ENCODE assay signal across 4 fruit fly cellular contexts in the genomic region with DNA sequence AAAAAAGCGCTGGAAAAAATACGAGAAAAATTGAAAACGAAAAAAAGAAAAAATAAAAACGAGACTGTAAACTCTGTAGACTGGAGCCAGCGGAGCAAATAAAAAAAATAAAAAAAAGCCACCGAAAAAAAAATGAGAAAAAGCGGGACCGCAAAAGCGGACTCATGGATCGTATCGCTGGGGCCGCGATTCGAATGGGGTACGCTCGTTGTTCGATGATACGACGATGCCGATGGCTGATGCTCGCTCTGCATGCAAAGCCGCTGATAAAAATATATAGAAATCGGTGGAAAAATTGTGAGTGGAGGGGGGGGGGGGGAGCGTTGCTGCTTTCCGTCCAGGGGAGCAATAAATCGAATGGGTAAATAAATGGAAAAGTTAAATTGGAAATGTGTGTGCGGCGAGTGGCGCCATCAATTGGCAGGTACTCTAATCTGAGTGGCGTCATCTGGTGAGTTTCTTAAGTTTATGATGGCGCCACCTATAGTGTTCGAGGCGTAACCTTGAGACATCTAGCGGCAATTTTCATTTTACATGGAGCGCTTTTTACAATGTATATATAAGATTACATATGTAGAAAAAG.
TF ChIP-seq lines count a peak whose summit lies in the region.

No protein-coding gene starts in this region.

TF ChIP-seq in whole organism, embryonic, 481 proteins besides CTCF, POLR2A, EP300 and RAD21 (continued from another document and continues in another):
- TF ChIP-seq CG30403 (GFP tag; optimal IDR thresholded peaks at IDR 0.05; lab: Kevin White, UChicago), result peak; percentile 72
- peak; percentile 38 for TF ChIP-seq Atf3 (GFP tag; optimal IDR thresholded peaks at IDR 0.05; lab: Kevin White, UChicago)
- peak; percentile 67 for TF ChIP-seq CG7839 (tag; optimal IDR thresholded peaks at IDR 0.05; lab: Kevin White, UChicago)
- no peak for TF ChIP-seq CG11723 (GFP tag; optimal IDR thresholded peaks at IDR 0.05; lab: Kevin White, UChicago)
- no peak for TF ChIP-seq CG34376 (GFP tag; optimal IDR thresholded peaks at IDR 0.05; lab: Kevin White, UChicago)
- no peak for TF ChIP-seq tll (GFP tag; optimal IDR thresholded peaks at IDR 0.05; lab: Kevin White, UChicago)
- TF ChIP-seq CG6254 (GFP tag; optimal IDR thresholded peaks at IDR 0.05; lab: Kevin White, UChicago), result no peak
- no peak for TF ChIP-seq CG2129 (GFP tag; IDR thresholded peaks at IDR 0.05; lab: Robert Waterston, UW; ENCODE audit: partially characterized antibody)
- peak; percentile 55 for TF ChIP-seq CG3407 (GFP tag; optimal IDR thresholded peaks at IDR 0.05; lab: Kevin White, UChicago)
- TF ChIP-seq abd-A (tag; optimal IDR thresholded peaks at IDR 0.05; lab: Kevin White, UChicago), result peak; percentile 51
- TF ChIP-seq CG11695 (GFP tag; IDR thresholded peaks at IDR 0.05; lab: Robert Waterston, UW), result no peak
- TF ChIP-seq CG15011 (GFP tag; optimal IDR thresholded peaks at IDR 0.05; lab: Kevin White, UChicago), result no peak
- TF ChIP-seq Aef1 (GFP tag; IDR thresholded peaks at IDR 0.05; lab: Robert Waterston, UW), result peak; percentile 74
- peak; percentile 72 for TF ChIP-seq CG8089 (GFP tag; optimal IDR thresholded peaks at IDR 0.05; lab: Kevin White, UChicago)
- TF ChIP-seq vfl (GFP tag; optimal IDR thresholded peaks at IDR 0.05; lab: Kevin White, UChicago), result no peak
- no peak for TF ChIP-seq trem (tag; optimal IDR thresholded peaks at IDR 0.05; lab: Kevin White, UChicago)
- peak; percentile 95 for TF ChIP-seq CG32532 (GFP tag; IDR thresholded peaks at IDR 0.05; lab: Robert Waterston, UW)
- no peak for TF ChIP-seq btn (GFP tag; optimal IDR thresholded peaks at IDR 0.05; lab: Kevin White, UChicago)
- peak; percentile 57; the same call in 2 of the 3 replicates for TF ChIP-seq CG6791 (GFP tag; IDR thresholded peaks at IDR 0.05; lab: Robert Waterston, UW; ENCODE audit: partially characterized antibody)
- no peak for TF ChIP-seq CG17385 (GFP tag; optimal IDR thresholded peaks at IDR 0.05; lab: Kevin White, UChicago)
- peak; percentile 42 for TF ChIP-seq CG18262 (tag; optimal IDR thresholded peaks at IDR 0.05; lab: Kevin White, UChicago)
- TF ChIP-seq lov (optimal IDR thresholded peaks at IDR 0.05; lab: Kevin White, UChicago), result no peak
- TF ChIP-seq lov (GFP tag; IDR thresholded peaks at IDR 0.05; lab: Robert Waterston, UW), result peak; percentile 69; the same call in 1 of the 3 replicates
- peak; percentile 69 for TF ChIP-seq CG42726 (GFP tag; IDR thresholded peaks at IDR 0.05; lab: Robert Waterston, UW; ENCODE audit: partially characterized antibody)
- TF ChIP-seq Oaz (GFP tag; IDR thresholded peaks at IDR 0.05; lab: Robert Waterston, UW), result peak; percentile 65
- TF ChIP-seq PHDP (tag; optimal IDR thresholded peaks at IDR 0.05; lab: Kevin White, UChicago), result no peak
- TF ChIP-seq gce (GFP tag; IDR thresholded peaks at IDR 0.05; lab: Robert Waterston, UW), result 0 out of 3 replicates have a peak, but pooled peaks have one; percentile 63
- TF ChIP-seq CG17829 (tag; optimal IDR thresholded peaks at IDR 0.05; lab: Kevin White, UChicago), result peak; percentile 65
- TF ChIP-seq dati (GFP tag; IDR thresholded peaks at IDR 0.05; lab: Robert Waterston, UW), result peak; percentile 32; the same call in 1 of the 2 replicates
- TF ChIP-seq Hmr (GFP tag; optimal IDR thresholded peaks at IDR 0.05; lab: Kevin White, UChicago), result peak; percentile 20

TF ChIP-seq in whole organism, prepupa, 60 proteins besides CTCF, POLR2A, EP300 and RAD21 (continued from another document and continues in another):
- TF ChIP-seq Sox15 (GFP tag; optimal IDR thresholded peaks at IDR 0.05; lab: Kevin White, UChicago) (no peak), ss (GFP tag; optimal IDR thresholded peaks at IDR 0.05; lab: Kevin White, UChicago) (peak; percentile 100), lz (GFP tag; optimal IDR thresholded peaks at IDR 0.05; lab: Kevin White, UChicago) (peak; percentile 72), dsx (GFP tag; optimal IDR thresholded peaks at IDR 0.05; lab: Kevin White, UChicago; ENCODE audit: poor library complexity, severe bottlenecking) (peak; percentile 98), CG6808 (GFP tag; optimal IDR thresholded peaks at IDR 0.05; lab: Kevin White, UChicago) (peak; percentile 99), CG31627 (GFP tag; optimal IDR thresholded peaks at IDR 0.05; lab: Kevin White, UChicago) (peak; percentile 71), CG11902 (GFP tag; optimal IDR thresholded peaks at IDR 0.05; lab: Kevin White, UChicago) (peak; percentile 53), CG15336 (GFP tag; IDR thresholded peaks at IDR 0.05; lab: Robert Waterston, UW) (peak; percentile 98), Met (GFP tag; optimal IDR thresholded peaks at IDR 0.05; lab: Kevin White, UChicago) (peak; percentile 83), Hr38 (GFP tag; optimal IDR thresholded peaks at IDR 0.05; lab: Kevin White, UChicago) (peak; percentile 11), Eip75B (GFP tag; optimal IDR thresholded peaks at IDR 0.05; lab: Kevin White, UChicago) (peak; percentile 96), CG6792 (GFP tag; optimal IDR thresholded peaks at IDR 0.05; lab: Kevin White, UChicago) (peak; percentile 94), Hr39 (GFP tag; optimal IDR thresholded peaks at IDR 0.05; lab: Kevin White, UChicago) (peak; percentile 65), dac (GFP tag; optimal IDR thresholded peaks at IDR 0.05; lab: Kevin White, UChicago) (peak; percentile 93), topi (GFP tag; optimal IDR thresholded peaks at IDR 0.05; lab: Kevin White, UChicago) (peak; percentile 88), svp (GFP tag; lab: Kevin White, UChicago) (peak; percentile 95), CG34406 (GFP tag; optimal IDR thresholded peaks at IDR 0.05; lab: Kevin White, UChicago) (peak; percentile 94), Ets96B (tag; optimal IDR thresholded peaks at IDR 0.05; lab: Kevin White, UChicago) (peak; percentile 96), CG10669 (GFP tag; optimal IDR thresholded peaks at IDR 0.05; lab: Kevin White, UChicago) (peak; percentile 89), fd85E (GFP tag; optimal IDR thresholded peaks at IDR 0.05; lab: Kevin White, UChicago) (peak; percentile 82), CG1621 (tag; optimal IDR thresholded peaks at IDR 0.05; lab: Kevin White, UChicago) (peak; percentile 90), Lpt (GFP tag; optimal IDR thresholded peaks at IDR 0.05; lab: Kevin White, UChicago) (peak; percentile 98), CG8319 (GFP tag; optimal IDR thresholded peaks at IDR 0.05; lab: Kevin White, UChicago) (peak; percentile 89), CG6163 (GFP tag; IDR thresholded peaks at IDR 0.05; lab: Robert Waterston, UW) (peak; percentile 99), OdsH (GFP tag; optimal IDR thresholded peaks at IDR 0.05; lab: Kevin White, UChicago) (peak; percentile 89), Sox102F (GFP tag; optimal IDR thresholded peaks at IDR 0.05; lab: Kevin White, UChicago) (peak; percentile 95), achi (GFP tag; optimal IDR thresholded peaks at IDR 0.05; lab: Kevin White, UChicago) (peak; percentile 94), esn (GFP tag; optimal IDR thresholded peaks at IDR 0.05; lab: Kevin White, UChicago) (peak; percentile 85), fd59A (GFP tag; optimal IDR thresholded peaks at IDR 0.05; lab: Kevin White, UChicago) (peak; percentile 71), Ets21C (GFP tag; optimal IDR thresholded peaks at IDR 0.05; lab: Kevin White, UChicago) (peak; percentile 21), Eip78C (GFP tag; lab: Kevin White, UChicago) (peak; percentile 96), Hr4 (GFP tag; optimal IDR thresholded peaks at IDR 0.05; lab: Kevin White, UChicago) (peak; percentile 82)

TF ChIP-seq in whole organism, pupa, 21 proteins besides CTCF, POLR2A, EP300 and RAD21 (continued from another document):
- TF ChIP-seq D1 (tag; optimal IDR thresholded peaks at IDR 0.05; lab: Kevin White, UChicago) (peak; percentile 84), CG12605 (GFP tag; IDR thresholded peaks at IDR 0.05; lab: Robert Waterston, UW) (peak; percentile 100)

TF ChIP-seq in whole organism, wandering third instar larva, 38 proteins besides CTCF, POLR2A, EP300 and RAD21 (continued from another document):
- TF ChIP-seq h (GFP tag; optimal IDR thresholded peaks at IDR 0.05; lab: Kevin White, UChicago), result peak; percentile 3
- peak; percentile 97 for TF ChIP-seq Sp1 (GFP tag; optimal IDR thresholded peaks at IDR 0.05; lab: Kevin White, UChicago)
- no peak for TF ChIP-seq dsf (GFP tag; optimal IDR thresholded peaks at IDR 0.05; lab: Kevin White, UChicago; ENCODE audit: borderline replicate concordance)
- TF ChIP-seq HLH106 (tag; optimal IDR thresholded peaks at IDR 0.05; lab: Kevin White, UChicago), result peak; percentile 44
- TF ChIP-seq CG32264 (GFP tag; optimal IDR thresholded peaks at IDR 0.05; lab: Kevin White, UChicago), result peak; percentile 75
- TF ChIP-seq psq (GFP tag; optimal IDR thresholded peaks at IDR 0.05; lab: Kevin White, UChicago), result peak; percentile 37
